Fruit fly (Drosophila melanogaster): ENCODE data around the gene Wdr92.

The Wdr92 gene

dm6 chr3L:17895815-17896275 lies 12.1 kb upstream of the Wdr92 start, which contains the start of gene Tsp74F:
Tsp74F (minus strand) TSS chr3L:17895862.
- TF ChIP-seq EcR (GFP tag; optimal IDR thresholded peaks at IDR 0.05) (peak; percentile 15), CG32121 (GFP tag; IDR thresholded peaks at IDR 0.05) (no peak), CG4496 (GFP tag; IDR thresholded peaks at IDR 0.05) (0 out of 3 replicates have a peak, but pooled peaks have one; percentile 35)

- TF ChIP-seq D1 (tag; optimal IDR thresholded peaks at IDR 0.05) (peak; percentile 4), CG4496 (GFP tag; IDR thresholded peaks at IDR 0.05) (0 out of 3 replicates have a peak, but pooled peaks have one; percentile 30), CG17806 (tag; optimal IDR thresholded peaks at IDR 0.05) (no peak), EcR (GFP tag; optimal IDR thresholded peaks at IDR 0.05) (no peak), Pif1B (GFP tag; optimal IDR thresholded peaks at IDR 0.05) (no peak), Ets98B (GFP tag; IDR thresholded peaks at IDR 0.05) (no peak)
Measured at dm6 chr3L:17898606-17899005, 9.3 kb upstream of the Wdr92 start.

- TF ChIP-seq CG4496 (GFP tag; IDR thresholded peaks at IDR 0.05), result no peak
- TF ChIP-seq Snoo (tag; optimal IDR thresholded peaks at IDR 0.05), result no peak
- TF ChIP-seq CG9948 (tag; optimal IDR thresholded peaks at IDR 0.05), result no peak
- TF ChIP-seq CG8159 (tag; optimal IDR thresholded peaks at IDR 0.05), result no peak
- no peak for TF ChIP-seq Ets98B (GFP tag; IDR thresholded peaks at IDR 0.05)
- TF ChIP-seq CG32121 (GFP tag; IDR thresholded peaks at IDR 0.05), result no peak
- TF ChIP-seq CG15710 (tag; optimal IDR thresholded peaks at IDR 0.05), result no peak
- TF ChIP-seq Pif1B (GFP tag; optimal IDR thresholded peaks at IDR 0.05), result no peak
- TF ChIP-seq fd96Ca (GFP tag; IDR thresholded peaks at IDR 0.05), result no peak
- no peak for TF ChIP-seq CG13204 (GFP tag; optimal IDR thresholded peaks at IDR 0.05)
Measured at dm6 chr3L:17902186-17902585, 5.8 kb upstream of the Wdr92 start.

- TF ChIP-seq CG8159 (tag; optimal IDR thresholded peaks at IDR 0.05) (no peak), Snoo (tag; optimal IDR thresholded peaks at IDR 0.05) (no peak), CG34367 (tag; optimal IDR thresholded peaks at IDR 0.05) (no peak), CG12605 (GFP tag; IDR thresholded peaks at IDR 0.05) (no peak), CG17806 (tag; optimal IDR thresholded peaks at IDR 0.05) (no peak), D1 (tag; optimal IDR thresholded peaks at IDR 0.05) (no peak), CG13204 (GFP tag; optimal IDR thresholded peaks at IDR 0.05) (no peak), CG4496 (GFP tag; IDR thresholded peaks at IDR 0.05) (no peak), Pif1B (GFP tag; optimal IDR thresholded peaks at IDR 0.05) (no peak)
Measured at dm6 chr3L:17902621-17903020, 5.3 kb upstream of the Wdr92 start.

- TF ChIP-seq EcR (GFP tag; optimal IDR thresholded peaks at IDR 0.05), result no peak
- no peak for TF ChIP-seq CG12605 (GFP tag; IDR thresholded peaks at IDR 0.05)
- TF ChIP-seq Pif1A (GFP tag; optimal IDR thresholded peaks at IDR 0.05), result no peak
- TF ChIP-seq fd96Ca (GFP tag; IDR thresholded peaks at IDR 0.05), result no peak
- no peak for TF ChIP-seq Snoo (tag; optimal IDR thresholded peaks at IDR 0.05)
- TF ChIP-seq D1 (tag; optimal IDR thresholded peaks at IDR 0.05), result no peak
- no peak for TF ChIP-seq CG34367 (tag; optimal IDR thresholded peaks at IDR 0.05)
- TF ChIP-seq CG32121 (GFP tag; IDR thresholded peaks at IDR 0.05), result no peak
- no peak for TF ChIP-seq CG8301 (tag; optimal IDR thresholded peaks at IDR 0.05)
- TF ChIP-seq rn (GFP tag; IDR thresholded peaks at IDR 0.05), result no peak
- TF ChIP-seq Pif1B (GFP tag; optimal IDR thresholded peaks at IDR 0.05), result no peak
- no peak for TF ChIP-seq Ets98B (GFP tag; IDR thresholded peaks at IDR 0.05)
- no peak for TF ChIP-seq gl (tag; optimal IDR thresholded peaks at IDR 0.05)
Measured at dm6 chr3L:17903813-17904416, 4.0 kb upstream of the Wdr92 start.

dm6 chr3L:17904593-17904992 lies 3.4 kb upstream of the Wdr92 start:
- no peak for TF ChIP-seq Ets98B (GFP tag; IDR thresholded peaks at IDR 0.05)
- TF ChIP-seq Snoo (tag; optimal IDR thresholded peaks at IDR 0.05), result no peak
- no peak for TF ChIP-seq CG34367 (tag; optimal IDR thresholded peaks at IDR 0.05)
- no peak for TF ChIP-seq CG13204 (GFP tag; optimal IDR thresholded peaks at IDR 0.05)
- no peak for TF ChIP-seq CG12605 (GFP tag; IDR thresholded peaks at IDR 0.05)
- no peak for TF ChIP-seq CG15710 (tag; optimal IDR thresholded peaks at IDR 0.05)
- TF ChIP-seq CG4496 (GFP tag; IDR thresholded peaks at IDR 0.05), result no peak
- no peak for TF ChIP-seq CG17806 (tag; optimal IDR thresholded peaks at IDR 0.05)
- TF ChIP-seq CG14655 (GFP tag; optimal IDR thresholded peaks at IDR 0.05), result no peak
- TF ChIP-seq rn (GFP tag; IDR thresholded peaks at IDR 0.05), result no peak
- no peak for TF ChIP-seq Pif1A (GFP tag; optimal IDR thresholded peaks at IDR 0.05)
- TF ChIP-seq gl (tag; optimal IDR thresholded peaks at IDR 0.05), result no peak

dm6 chr3L:17905761-17906160 lies 2.2 kb upstream of the Wdr92 start:
- TF ChIP-seq CG32121 (GFP tag; IDR thresholded peaks at IDR 0.05) (peak; percentile 50), CG13204 (GFP tag; optimal IDR thresholded peaks at IDR 0.05) (no peak), CG12605 (GFP tag; IDR thresholded peaks at IDR 0.05) (0 out of 2 replicates have a peak, but pooled peaks have one; percentile 11), CG9948 (tag; optimal IDR thresholded peaks at IDR 0.05) (no peak), CG8301 (tag; optimal IDR thresholded peaks at IDR 0.05) (peak; percentile 8), CG34367 (tag; optimal IDR thresholded peaks at IDR 0.05) (no peak), Pif1A (GFP tag; optimal IDR thresholded peaks at IDR 0.05) (no peak), gl (tag; optimal IDR thresholded peaks at IDR 0.05) (peak; percentile 28)
